Fruit fly (Drosophila melanogaster) whole organism, embryonic: ENCODE results near the gene mRpL28.

ENCODE experiments used
- Antp ChIP-seq: fragments of 200-800 bp; sonication (Bioruptor generic); optimal IDR thresholded peaks from 3 replicates; lab custom pipeline; 2016; ENCODE audit warnings: missing biosample characterization, missing genetic modification characterization
- CG13424 ChIP-seq: fragments of 200-800 bp; sonication (Bioruptor generic); optimal IDR thresholded peaks from 2 replicates; lab custom pipeline; 2019; ENCODE audit warnings: missing biosample characterization, mild to moderate bottlenecking, missing genetic modification characterization, moderate library complexity
- CG16779 ChIP-seq: fragments of 200-800 bp; sonication (Bioruptor generic); IDR thresholded peaks from 2 replicates; pipeline ENCODE4 v1.3.6; 2022; ENCODE audit warnings: missing biosample characterization, missing genetic modification characterization
- CG3407 ChIP-seq: fragments of 200-800 bp; sonication (Bioruptor generic); optimal IDR thresholded peaks from 2 replicates; lab custom pipeline; 2018; ENCODE audit warnings: missing biosample characterization, mild to moderate bottlenecking, missing genetic modification characterization
- ERR ChIP-seq: fragments of 200-800 bp; sonication (Bioruptor generic); optimal IDR thresholded peaks from 2 replicates; lab custom pipeline; 2016; ENCODE audit warnings: missing biosample characterization, missing genetic modification characterization
- ftz-f1 ChIP-seq: fragments of 200-800 bp; sonication (Bioruptor generic); optimal IDR thresholded peaks from 2 replicates; lab custom pipeline; 2016; ENCODE audit warnings: missing biosample characterization, missing genetic modification characterization
- yki ChIP-seq: fragments of >200 bp; optimal IDR thresholded peaks from 3 replicates; lab custom pipeline; 2018

DNA sequence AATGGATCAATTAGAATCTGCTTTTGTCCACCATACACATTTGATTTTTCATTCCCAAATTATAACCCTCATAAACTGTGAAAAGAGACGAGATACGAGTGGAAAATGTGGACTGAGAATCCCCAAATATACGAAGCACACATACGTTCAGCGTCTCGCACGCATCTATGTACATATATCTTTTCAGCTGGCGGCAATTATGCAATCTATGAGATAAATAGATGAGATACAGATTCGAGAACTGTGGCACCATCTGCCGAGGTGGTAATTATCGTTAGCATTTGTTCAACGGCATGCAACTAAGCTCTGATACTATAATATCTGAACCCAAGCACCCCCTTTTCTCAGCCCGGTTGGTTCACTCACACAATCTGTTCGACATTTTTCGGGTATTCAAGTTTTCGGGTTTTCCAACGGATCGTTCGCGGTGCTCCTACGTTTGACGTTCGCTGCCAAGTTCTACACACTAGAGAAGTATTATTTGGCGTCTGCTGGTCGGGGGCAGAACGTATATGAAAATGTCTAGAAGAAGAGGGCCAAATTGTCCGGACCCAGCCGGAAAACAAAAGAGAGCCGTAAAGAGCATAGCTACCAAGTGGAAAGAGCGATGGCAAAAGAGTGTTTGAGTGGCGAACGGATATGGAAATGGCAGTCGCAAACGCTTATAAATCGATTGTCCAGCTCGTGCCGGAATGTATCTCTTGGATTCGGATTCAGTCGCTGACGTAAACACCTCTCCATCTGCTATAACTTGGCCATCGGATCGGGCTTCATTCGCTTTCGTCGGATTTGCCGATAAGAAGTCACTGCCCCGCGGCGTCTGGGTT is 21.4 kb downstream of the mRpL28 start:
- TF ChIP-seq CG3407 (GFP tag; lab: Kevin White, UChicago) (no peak), ERR (GFP tag; lab: Kevin White, UChicago) (no peak), CG13424 (tag; lab: Kevin White, UChicago) (no peak), yki (lab: Kevin White, UChicago) (no peak), ftz-f1 (GFP tag; lab: Kevin White, UChicago) (no peak), CG16779 (GFP tag; lab: Robert Waterston, UW) (no peak), Antp (GFP tag; lab: Kevin White, UChicago) (no peak)
